Worm (Caenorhabditis elegans) whole organism, late embryonic: ENCODE measurements around the gene pak-2.

Experiments
- C08G9.2 ChIP-seq: sonication (generic microtip); optimal IDR thresholded peaks from 2 replicates; lab custom pipeline; 2016; ENCODE audit warnings: mild to moderate bottlenecking, missing genetic modification characterization, moderate library complexity, missing compliant biosample characterization
- C38D4.7 ChIP-seq: fragments of 200-800 bp; sonication (Bioruptor generic); optimal IDR thresholded peaks from 2 replicates; lab custom pipeline; 2018; ENCODE audit warnings: mild to moderate bottlenecking, missing genetic modification characterization, moderate library complexity, missing compliant biosample characterization
- K02D7.2 ChIP-seq: sonication (generic microtip); optimal IDR thresholded peaks from 2 replicates; lab custom pipeline; 2017; ENCODE audit warnings: mild to moderate bottlenecking, missing genetic modification characterization, missing compliant biosample characterization
- K09A11.1 ChIP-seq: sonication (generic microtip); optimal IDR thresholded peaks from 2 replicates; lab custom pipeline; 2017; ENCODE audit warnings: antibody characterized with exemption, mild to moderate bottlenecking, missing genetic modification characterization, missing compliant biosample characterization; ENCODE audit not compliant: insufficient read depth
- T23F11.4 ChIP-seq: fragments of 200-800 bp; sonication (Bioruptor generic); optimal IDR thresholded peaks from 2 replicates; lab custom pipeline; 2018; ENCODE audit warnings: mild to moderate bottlenecking, missing genetic modification characterization, missing compliant biosample characterization
- Y22D7AL.16 ChIP-seq: sonication (generic microtip); optimal IDR thresholded peaks from 2 replicates; lab custom pipeline; 2016; ENCODE audit warnings: missing genetic modification characterization, missing compliant biosample characterization
- ahr-1 ChIP-seq: sonication (generic microtip); optimal IDR thresholded peaks from 2 replicates; lab custom pipeline; 2016; ENCODE audit warnings: missing genetic modification characterization, missing compliant biosample characterization
- ama-1 ChIP-seq: fragments of 150-350 bp; optimal IDR thresholded peaks from 2 replicates; lab custom pipeline; 2014
- ceh-18 ChIP-seq: sonication (generic microtip); optimal IDR thresholded peaks from 2 replicates; lab custom pipeline; 2016; ENCODE audit warnings: missing genetic modification characterization, missing compliant biosample characterization
- ceh-19 ChIP-seq: fragments of 200-800 bp; sonication (Bioruptor generic); optimal IDR thresholded peaks from 2 replicates; lab custom pipeline; 2018; ENCODE audit warnings: mild to moderate bottlenecking, missing genetic modification characterization, missing compliant biosample characterization
- ceh-2 ChIP-seq: sonication (generic microtip); optimal IDR thresholded peaks from 2 replicates; lab custom pipeline; 2016; ENCODE audit warnings: missing genotype, missing genetic modification characterization, missing compliant biosample characterization
- ceh-24 ChIP-seq: sonication (generic microtip); optimal IDR thresholded peaks from 2 replicates; lab custom pipeline; 2016; ENCODE audit warnings: mild to moderate bottlenecking, missing genetic modification characterization, missing compliant biosample characterization
- ceh-30 ChIP-seq: fragments of 150-350 bp; optimal IDR thresholded peaks from 2 replicates; lab custom pipeline; 2014; ENCODE audit warnings: missing biosample characterization, missing genetic modification characterization
- ceh-31 ChIP-seq: sonication (generic microtip); optimal IDR thresholded peaks from 2 replicates; lab custom pipeline; 2016; ENCODE audit warnings: missing genetic modification characterization, missing compliant biosample characterization
- ceh-34 ChIP-seq: sonication (generic microtip); optimal IDR thresholded peaks from 2 replicates; lab custom pipeline; 2016; ENCODE audit warnings: mild to moderate bottlenecking, missing genetic modification characterization, missing compliant biosample characterization
- ceh-48 ChIP-seq: sonication (generic microtip); optimal IDR thresholded peaks from 2 replicates; lab custom pipeline; 2016; ENCODE audit warnings: missing genetic modification characterization, inconsistent platforms, missing compliant biosample characterization
- ceh-6 ChIP-seq: fragments of 200-800 bp; sonication (Bioruptor generic); optimal IDR thresholded peaks from 2 replicates; lab custom pipeline; 2018; ENCODE audit warnings: mild to moderate bottlenecking, missing genetic modification characterization, missing compliant biosample characterization
- ceh-9 ChIP-seq: sonication (generic microtip); optimal IDR thresholded peaks from 2 replicates; lab custom pipeline; 2016; ENCODE audit warnings: mild to moderate bottlenecking, missing genetic modification characterization, inconsistent platforms, missing compliant biosample characterization
- che-1 ChIP-seq: sonication (generic microtip); optimal IDR thresholded peaks from 2 replicates; lab custom pipeline; 2016; ENCODE audit warnings: mild to moderate bottlenecking, missing genetic modification characterization, missing compliant biosample characterization
- dmd-4 ChIP-seq: sonication (generic microtip); optimal IDR thresholded peaks from 2 replicates; lab custom pipeline; 2016; ENCODE audit warnings: borderline replicate concordance, missing genetic modification characterization, missing compliant biosample characterization
- dve-1 ChIP-seq: sonication (generic microtip); optimal IDR thresholded peaks from 2 replicates; lab custom pipeline; 2017; ENCODE audit warnings: antibody characterized with exemption, mild to moderate bottlenecking, missing genetic modification characterization, missing compliant biosample characterization
- elt-2 ChIP-seq: sonication (generic microtip); optimal IDR thresholded peaks from 2 replicates; lab custom pipeline; 2016; ENCODE audit warnings: missing genetic modification reagents, missing genetic modification characterization, missing compliant biosample characterization
- elt-4 ChIP-seq: sonication (generic microtip); optimal IDR thresholded peaks from 2 replicates; lab custom pipeline; 2016; ENCODE audit warnings: missing genetic modification characterization, missing compliant biosample characterization
- ets-4 ChIP-seq: sonication (generic microtip); optimal IDR thresholded peaks from 2 replicates; lab custom pipeline; 2016; ENCODE audit warnings: missing genetic modification characterization, missing compliant biosample characterization
- fax-1 ChIP-seq: sonication (generic microtip); optimal IDR thresholded peaks from 2 replicates; lab custom pipeline; 2016; ENCODE audit warnings: missing genotype, missing genetic modification characterization, missing compliant biosample characterization
- fkh-6 ChIP-seq: sonication (generic microtip); optimal IDR thresholded peaks from 2 replicates; lab custom pipeline; 2016; ENCODE audit warnings: missing genetic modification characterization, missing compliant biosample characterization
- hlh-13 ChIP-seq: fragments of 200-800 bp; sonication (Bioruptor generic); optimal IDR thresholded peaks from 2 replicates; lab custom pipeline; 2018; ENCODE audit warnings: mild to moderate bottlenecking, missing genetic modification characterization, missing compliant biosample characterization
- hlh-15 ChIP-seq: sonication (generic microtip); optimal IDR thresholded peaks from 2 replicates; lab custom pipeline; 2016; ENCODE audit warnings: missing genetic modification characterization, missing compliant biosample characterization
- hlh-30 ChIP-seq: sonication (generic microtip); optimal IDR thresholded peaks from 2 replicates; lab custom pipeline; 2017; ENCODE audit warnings: antibody characterized with exemption, missing genetic modification characterization, missing compliant biosample characterization; ENCODE audit not compliant: insufficient read depth
- hlh-8 ChIP-seq: sonication (generic microtip); optimal IDR thresholded peaks from 2 replicates; lab custom pipeline; 2016; ENCODE audit warnings: missing genotype, missing genetic modification characterization, missing compliant biosample characterization
- lim-6 ChIP-seq: sonication (generic microtip); optimal IDR thresholded peaks from 2 replicates; lab custom pipeline; 2016; ENCODE audit warnings: missing genetic modification characterization, missing compliant biosample characterization
- lin-11 ChIP-seq: fragments of 200-800 bp; sonication (Bioruptor generic); optimal IDR thresholded peaks from 2 replicates; lab custom pipeline; 2018; ENCODE audit warnings: mild to moderate bottlenecking, missing genetic modification characterization, missing compliant biosample characterization
- mec-3 ChIP-seq: sonication (generic microtip); optimal IDR thresholded peaks from 2 replicates; lab custom pipeline; 2016; ENCODE audit warnings: borderline replicate concordance, missing genetic modification characterization, missing compliant biosample characterization
- nhr-11 ChIP-seq: fragments of 150-350 bp; optimal IDR thresholded peaks from 2 replicates; lab custom pipeline; 2014; ENCODE audit warnings: missing biosample characterization, missing genetic modification characterization
- nhr-232 ChIP-seq: sonication (generic microtip); optimal IDR thresholded peaks from 2 replicates; lab custom pipeline; 2016; ENCODE audit warnings: missing genetic modification characterization, missing compliant biosample characterization
- npax-4 ChIP-seq: sonication (generic microtip); optimal IDR thresholded peaks from 2 replicates; lab custom pipeline; 2016; ENCODE audit warnings: missing genetic modification characterization, missing compliant biosample characterization
- odd-2 ChIP-seq: sonication (generic microtip); optimal IDR thresholded peaks from 2 replicates; lab custom pipeline; 2017; ENCODE audit warnings: antibody characterized with exemption, mild to moderate bottlenecking, missing genetic modification characterization, missing compliant biosample characterization
- pag-3 ChIP-seq: sonication (generic microtip); optimal IDR thresholded peaks from 2 replicates; lab custom pipeline; 2016; ENCODE audit warnings: missing compliant biosample characterization, missing genetic modification characterization, borderline replicate concordance
- pat-9 ChIP-seq: fragments of 200-800 bp; sonication (Bioruptor generic); optimal IDR thresholded peaks from 2 replicates; lab custom pipeline; 2018; ENCODE audit warnings: mild to moderate bottlenecking, missing genetic modification characterization, moderate library complexity, missing compliant biosample characterization
- pax-1 ChIP-seq: fragments of 150-350 bp; optimal IDR thresholded peaks from 2 replicates; lab custom pipeline; 2014; ENCODE audit warnings: missing biosample characterization, missing genetic modification characterization
- pha-2 ChIP-seq: sonication (generic microtip); optimal IDR thresholded peaks from 2 replicates; lab custom pipeline; 2017; ENCODE audit warnings: mild to moderate bottlenecking, missing genetic modification characterization, missing compliant biosample characterization
- ref-2 ChIP-seq: sonication (generic microtip); optimal IDR thresholded peaks from 2 replicates; lab custom pipeline; 2016; ENCODE audit warnings: missing genetic modification characterization, missing compliant biosample characterization
- rnt-1 ChIP-seq: sonication (generic microtip); optimal IDR thresholded peaks from 2 replicates; lab custom pipeline; 2016; ENCODE audit warnings: missing genetic modification characterization, missing compliant biosample characterization
- sox-2 ChIP-seq: fragments of 200-800 bp; sonication (Bioruptor generic); IDR thresholded peaks from 2 replicates; pipeline ENCODE4 v1.3.6; 2022; ENCODE audit warnings: missing genetic modification reagents, missing genetic modification characterization, missing compliant biosample characterization
- syd-9 ChIP-seq: sonication (generic microtip); optimal IDR thresholded peaks from 2 replicates; lab custom pipeline; 2016; ENCODE audit warnings: mild to moderate bottlenecking, missing genetic modification characterization, moderate library complexity, missing compliant biosample characterization
- tbx-2 ChIP-seq: sonication (generic microtip); optimal IDR thresholded peaks from 2 replicates; lab custom pipeline; 2016; ENCODE audit warnings: missing genetic modification characterization, missing compliant biosample characterization
- tbx-7 ChIP-seq: sonication (generic microtip); optimal IDR thresholded peaks from 2 replicates; lab custom pipeline; 2016; ENCODE audit warnings: missing genotype, missing genetic modification characterization, missing compliant biosample characterization
- unc-3 ChIP-seq, 2 experiments: fragments of 200-800 bp in 1 of 2; sonication (Bioruptor generic) in 1 of 2; sonication (generic microtip) in 1 of 2; conservative IDR thresholded peaks in 1 of 2; optimal IDR thresholded peaks in 1 of 2; 2 replicates each; pipeline versions ENCODE4 v1.3.6 to Lab custom; 2016 to 2022; ENCODE audit warnings: missing compliant biosample characterization in 2 of 2, missing genetic modification characterization in 2 of 2, missing genetic modification reagents in 1 of 2
- unc-42 ChIP-seq: sonication (generic microtip); optimal IDR thresholded peaks from 2 replicates; lab custom pipeline; 2016; ENCODE audit warnings: missing genotype, missing genetic modification characterization, missing compliant biosample characterization
- unc-55 ChIP-seq: sonication (generic microtip); optimal IDR thresholded peaks from 2 replicates; lab custom pipeline; 2017; ENCODE audit warnings: missing biosample characterization, missing genetic modification reagents, missing genetic modification characterization
- unc-86 ChIP-seq: sonication (generic microtip); optimal IDR thresholded peaks from 2 replicates; lab custom pipeline; 2016; ENCODE audit warnings: missing genetic modification characterization, missing compliant biosample characterization
- ztf-16 ChIP-seq: sonication (generic microtip); optimal IDR thresholded peaks from 2 replicates; lab custom pipeline; 2017; ENCODE audit warnings: missing genetic modification characterization, missing compliant biosample characterization

Gene pak-2

DNA sequence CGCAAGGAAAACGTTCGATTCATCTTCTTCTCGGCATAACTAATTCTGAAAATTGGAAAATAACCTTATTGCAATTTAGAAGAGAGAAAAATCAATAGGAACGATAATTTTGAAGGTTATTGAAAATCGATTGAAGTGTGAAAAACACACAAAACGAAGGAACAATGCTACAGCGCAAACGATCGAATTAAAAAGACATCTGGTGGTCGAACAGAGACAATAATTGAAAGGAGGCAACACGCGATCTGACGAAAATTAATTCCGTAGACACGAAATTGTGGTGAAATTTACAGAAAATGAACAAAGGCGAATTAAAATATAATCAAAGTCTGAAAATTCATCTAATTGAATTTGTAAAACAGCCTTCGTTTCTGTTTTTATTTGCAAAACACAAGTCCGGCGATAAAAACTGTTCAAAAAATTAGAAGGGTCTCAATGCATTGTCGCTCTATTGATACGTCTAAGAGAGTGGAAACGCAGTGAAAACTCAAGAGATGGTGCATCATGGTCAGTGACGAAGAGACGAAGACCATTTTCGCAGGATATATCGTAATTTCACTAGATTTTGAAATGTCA is at the start of gene pak-2:
TSS of gene pak-2 (minus strand) at position 51 of the 576 bp plus-strand sequence.
- TF ChIP-seq unc-55 (GFP tag; lab: Kevin White, UChicago) (no peak), tbx-7 (tag; lab: Kevin White, UChicago) (peak; percentile 90), npax-4 (no peak), tbx-2 (tag; lab: Kevin White, UChicago) (peak; percentile 98), Y22D7AL.16 (tag; lab: Kevin White, UChicago) (no peak), ceh-19 (GFP tag; lab: Kevin White, UChicago) (peak; percentile 59), elt-2 (tag; lab: Kevin White, UChicago) (peak; percentile 90), ceh-18 (tag; lab: Kevin White, UChicago) (peak; percentile 83), dve-1 (tag; lab: Kevin White, UChicago) (peak; percentile 19), ceh-31 (tag; lab: Kevin White, UChicago) (peak; percentile 100), hlh-30 (tag; lab: Kevin White, UChicago) (no peak), ceh-2 (tag; lab: Kevin White, UChicago) (peak; percentile 93), lim-6 (tag; lab: Kevin White, UChicago) (peak; percentile 92), K02D7.2 (peak; percentile 62), ceh-9 (no peak), ets-4 (tag; lab: Kevin White, UChicago) (peak; percentile 97), pag-3 (tag; lab: Kevin White, UChicago) (no peak), mec-3 (tag; lab: Kevin White, UChicago) (peak; percentile 87), hlh-8 (tag; lab: Kevin White, UChicago) (peak; percentile 83), dmd-4 (peak; percentile 34), ahr-1 (tag; lab: Kevin White, UChicago) (peak; percentile 77), C08G9.2 (tag; lab: Kevin White, UChicago) (peak; percentile 96), unc-42 (tag; lab: Kevin White, UChicago) (peak; percentile 92), pha-2 (tag; lab: Kevin White, UChicago) (peak; percentile 44), ceh-48 (no peak), unc-3 (GFP tag; conservative IDR thresholded peaks at IDR 0.05; lab: Robert Waterston, UW) (no peak), unc-3 (tag; optimal IDR thresholded peaks at IDR 0.05; lab: Kevin White, UChicago) (peak; percentile 77), ceh-34 (peak; percentile 84), hlh-13 (no peak), che-1 (tag; lab: Kevin White, UChicago) (peak; percentile 44), rnt-1 (peak; percentile 94), C38D4.7 (GFP tag; lab: Kevin White, UChicago) (peak; percentile 14), ama-1 (lab: Kevin White, UChicago) (no peak), lin-11 (tag; lab: Kevin White, UChicago) (no peak), K09A11.1 (tag; lab: Kevin White, UChicago) (no peak), elt-4 (tag; lab: Kevin White, UChicago) (no peak), ztf-16 (peak; percentile 70), hlh-15 (tag; lab: Kevin White, UChicago) (peak; percentile 66), fax-1 (tag; lab: Kevin White, UChicago) (peak; percentile 92), pat-9 (tag; lab: Kevin White, UChicago) (no peak), ceh-6 (GFP tag; lab: Kevin White, UChicago) (peak; percentile 43), nhr-11 (no peak), ceh-24 (tag; lab: Kevin White, UChicago) (no peak), unc-86 (peak; percentile 61), T23F11.4 (GFP tag; lab: Kevin White, UChicago) (peak; percentile 55), pax-1 (tag; lab: Kevin White, UChicago) (peak; percentile 42), odd-2 (no peak), fkh-6 (tag; lab: Kevin White, UChicago) (peak; percentile 75), sox-2 (GFP tag; lab: Robert Waterston, UW) (no peak), syd-9 (tag; lab: Kevin White, UChicago) (peak; percentile 45), ceh-30 (tag; lab: Kevin White, UChicago) (no peak), ref-2 (peak; percentile 97), nhr-232 (tag; lab: Kevin White, UChicago) (no peak)
